Fruit fly (Drosophila melanogaster): ENCODE results near the gene if.
A peak's percentile ranks its signal among the peaks of the same experiment; 100 is the strongest.

Gene if

dm6 chrX:16751579-16752156 is 31.6 kb downstream of the if start, which contains the start of gene goe (continued):
- TF ChIP-seq TFAM (GFP tag; optimal IDR thresholded peaks at IDR 0.05) (no peak), tx (GFP tag; optimal IDR thresholded peaks at IDR 0.05) (peak; percentile 73), dan (GFP tag; IDR thresholded peaks at IDR 0.05) (no peak), CG31388 (GFP tag; optimal IDR thresholded peaks at IDR 0.05) (no peak), CG6689 (GFP tag; IDR thresholded peaks at IDR 0.05) (peak; percentile 57), ind (GFP tag; optimal IDR thresholded peaks at IDR 0.05) (peak; percentile 59), NFAT (GFP tag; IDR thresholded peaks at IDR 0.05) (peak; percentile 91), CG34224 (GFP tag; IDR thresholded peaks at IDR 0.05; ENCODE audit: partially characterized antibody) (peak; percentile 86), pum (GFP tag; optimal IDR thresholded peaks at IDR 0.05) (peak; percentile 66), CG3163 (GFP tag; optimal IDR thresholded peaks at IDR 0.05) (peak; percentile 75), CG30403 (GFP tag; optimal IDR thresholded peaks at IDR 0.05) (peak; percentile 82), gem (tag; optimal IDR thresholded peaks at IDR 0.05) (peak; percentile 69), zen (tag; optimal IDR thresholded peaks at IDR 0.05) (peak; percentile 56), HmgZ (tag; optimal IDR thresholded peaks at IDR 0.05) (peak; percentile 88), Med (GFP tag) (peak; percentile 98), CG10462 (GFP tag; optimal IDR thresholded peaks at IDR 0.05) (peak; percentile 68), dmrt99B (tag; optimal IDR thresholded peaks at IDR 0.05) (peak; percentile 24), kni (GFP tag; optimal IDR thresholded peaks at IDR 0.05) (peak; percentile 5), CG15011 (GFP tag; optimal IDR thresholded peaks at IDR 0.05) (peak; percentile 62), Oli (tag; optimal IDR thresholded peaks at IDR 0.05) (peak; percentile 45), CG34376 (GFP tag; optimal IDR thresholded peaks at IDR 0.05) (peak; percentile 75), pb (GFP tag; optimal IDR thresholded peaks at IDR 0.05) (peak; percentile 65), CG16779 (GFP tag; IDR thresholded peaks at IDR 0.05) (peak; percentile 74; the same call in 1 of the 2 replicates), CG15696 (tag; optimal IDR thresholded peaks at IDR 0.05) (no peak), GATAe (GFP tag; conservative IDR thresholded peaks at IDR 0.05) (peak; percentile 51; the same call in 1 of the 2 replicates), CG11093 (GFP tag; IDR thresholded peaks at IDR 0.05) (peak; percentile 49; the same call in 2 of the 3 replicates), mirr (GFP tag; optimal IDR thresholded peaks at IDR 0.05) (peak; percentile 70), pzg (GFP tag; optimal IDR thresholded peaks at IDR 0.05) (peak; percentile 80), CG5180 (GFP tag; optimal IDR thresholded peaks at IDR 0.05) (no peak), CG7271 (tag; optimal IDR thresholded peaks at IDR 0.05) (peak; percentile 76), grau (tag; optimal IDR thresholded peaks at IDR 0.05) (peak; percentile 76), CG12769 (tag; optimal IDR thresholded peaks at IDR 0.05) (peak; percentile 81), salm (tag; optimal IDR thresholded peaks at IDR 0.05) (peak; percentile 58), CG11398 (GFP tag; optimal IDR thresholded peaks at IDR 0.05) (peak; percentile 73), CG5953 (GFP tag; IDR thresholded peaks at IDR 0.05) (peak; percentile 40), wor (GFP tag; IDR thresholded peaks at IDR 0.05) (no peak), CG6683 (GFP tag; optimal IDR thresholded peaks at IDR 0.05) (peak; percentile 56), CG11560 (tag; IDR thresholded peaks at IDR 0.05) (peak; percentile 51; the same call in 2 of the 3 replicates), CG14050 (GFP tag; IDR thresholded peaks at IDR 0.05) (peak; percentile 65), Poxn (GFP tag; IDR thresholded peaks at IDR 0.05) (no peak; the same call in 1 of the 2 replicates), Ada2b (GFP tag; IDR thresholded peaks at IDR 0.05) (peak; percentile 57), nerfin-2 (GFP tag; IDR thresholded peaks at IDR 0.05; ENCODE audit: partially characterized antibody) (peak; percentile 64), CG31365 (tag; optimal IDR thresholded peaks at IDR 0.05) (peak; percentile 43), Nf-YC (tag; optimal IDR thresholded peaks at IDR 0.05) (peak; percentile 25), CG17385 (GFP tag; optimal IDR thresholded peaks at IDR 0.05) (peak; percentile 73), CG9215 (GFP tag; IDR thresholded peaks at IDR 0.05) (peak; percentile 75), chn (GFP tag; optimal IDR thresholded peaks at IDR 0.05) (peak; percentile 81), CG15601 (tag; optimal IDR thresholded peaks at IDR 0.05) (peak; percentile 85), Dfd (GFP tag; optimal IDR thresholded peaks at IDR 0.05) (no peak), ken (GFP tag; IDR thresholded peaks at IDR 0.05) (peak; percentile 88)
